Fruit fly (Drosophila melanogaster) whole organism, embryonic: ENCODE results near the gene CG33286.

Experiments
- Awh ChIP-seq: fragments of 200-800 bp; sonication (Bioruptor generic); IDR thresholded peaks from 2 replicates; pipeline ENCODE4, ENCODE4 v1.3.6; 2022; ENCODE audit warnings: missing biosample characterization, missing genetic modification characterization
- BEAF-32 ChIP-seq: fragments of 200-800 bp; sonication (Bioruptor generic); optimal IDR thresholded peaks from 3 replicates; lab custom pipeline; 2017; ENCODE audit warnings: missing biosample characterization, missing genetic modification characterization, mild to moderate bottlenecking, moderate library complexity, missing genetic modification reagents
- Bdp1 ChIP-seq: fragments of 200-800 bp; sonication (Bioruptor generic); optimal IDR thresholded peaks from 3 replicates; lab custom pipeline; 2016; ENCODE audit warnings: missing biosample characterization, missing genetic modification characterization
- CG10654 ChIP-seq: fragments of 200-800 bp; sonication (Bioruptor generic); optimal IDR thresholded peaks from 2 replicates; lab custom pipeline; 2016; ENCODE audit warnings: missing biosample characterization, missing genetic modification characterization
- CG10979 ChIP-seq: fragments of 200-800 bp; sonication (Bioruptor generic); optimal IDR thresholded peaks from 2 replicates; lab custom pipeline; 2018; ENCODE audit warnings: missing biosample characterization, mild to moderate bottlenecking, missing genetic modification characterization, moderate library complexity
- CG12236 ChIP-seq: fragments of 200-800 bp; sonication (Bioruptor generic); optimal IDR thresholded peaks from 2 replicates; lab custom pipeline; 2016; ENCODE audit warnings: missing biosample characterization, missing genetic modification characterization
- CG12769 ChIP-seq: fragments of 200-800 bp; sonication (Bioruptor generic); optimal IDR thresholded peaks from 2 replicates; lab custom pipeline; 2019; ENCODE audit warnings: missing biosample characterization, mild to moderate bottlenecking, missing genetic modification characterization, moderate library complexity
- CG13287 ChIP-seq: fragments of 200-800 bp; sonication (Bioruptor generic); IDR thresholded peaks from 2 replicates; pipeline ENCODE4 v1.3.6; 2022; ENCODE audit warnings: missing biosample characterization, missing genetic modification characterization; ENCODE audit not compliant: partially characterized antibody
- CG14710 ChIP-seq: fragments of 200-800 bp; sonication (Bioruptor generic); optimal IDR thresholded peaks from 3 replicates; lab custom pipeline; 2019; ENCODE audit warnings: missing biosample characterization, mild to moderate bottlenecking, missing genetic modification characterization, moderate library complexity
- CG15601 ChIP-seq: fragments of 200-800 bp; sonication (Bioruptor generic); optimal IDR thresholded peaks from 3 replicates; lab custom pipeline; 2019; ENCODE audit warnings: missing biosample characterization, mild to moderate bottlenecking, missing genetic modification characterization, moderate library complexity
- CG16815 ChIP-seq: fragments of 200-800 bp; sonication (Bioruptor generic); optimal IDR thresholded peaks from 3 replicates; lab custom pipeline; 2017; ENCODE audit warnings: missing biosample characterization, mild to moderate bottlenecking, missing genetic modification characterization
- CG17568 ChIP-seq: fragments of 200-800 bp; sonication (Bioruptor generic); optimal IDR thresholded peaks from 2 replicates; lab custom pipeline; 2018; ENCODE audit warnings: missing biosample characterization, mild to moderate bottlenecking, missing genetic modification characterization, moderate library complexity
- CG18262 ChIP-seq: fragments of 200-800 bp; optimal IDR thresholded peaks from 3 replicates; lab custom pipeline; 2019; ENCODE audit warnings: missing biosample characterization, mild to moderate bottlenecking, missing genetic modification characterization, moderate library complexity
- CG2712 ChIP-seq: fragments of 200-800 bp; optimal IDR thresholded peaks from 3 replicates; lab custom pipeline; 2019; ENCODE audit warnings: missing biosample characterization, mild to moderate bottlenecking, missing genetic modification characterization, moderate library complexity
- CG31441 ChIP-seq: fragments of 200-800 bp; sonication (Bioruptor generic); IDR thresholded peaks from 2 replicates; pipeline ENCODE4 v1.3.6; 2022; ENCODE audit warnings: missing biosample characterization, missing genetic modification characterization
- CG3726 ChIP-seq: fragments of 200-800 bp; sonication (Bioruptor generic); IDR thresholded peaks from 3 replicates; pipeline ENCODE4, ENCODE4 v1.3.6; 2022; ENCODE audit warnings: missing biosample characterization, missing genetic modification characterization
- CG4617 ChIP-seq: fragments of 200-800 bp; sonication (Bioruptor generic); optimal IDR thresholded peaks from 3 replicates; lab custom pipeline; 2016; ENCODE audit warnings: missing biosample characterization, missing genetic modification characterization, borderline replicate concordance
- CG6272 ChIP-seq: fragments of 200-800 bp; sonication (Bioruptor generic); IDR thresholded peaks from 2 replicates; pipeline ENCODE4 v1.3.6; 2022; ENCODE audit warnings: missing biosample characterization, missing genetic modification characterization
- CG6683 ChIP-seq: fragments of 200-800 bp; sonication (Bioruptor generic); optimal IDR thresholded peaks from 2 replicates; lab custom pipeline; 2017; ENCODE audit warnings: missing biosample characterization, mild to moderate bottlenecking, missing genetic modification characterization, missing genetic modification reagents
- CG7372 ChIP-seq: fragments of 200-800 bp; sonication (Bioruptor generic); IDR thresholded peaks from 2 replicates; pipeline ENCODE4 v1.3.6; 2022; ENCODE audit warnings: missing biosample characterization, missing genetic modification characterization
- CG8290 ChIP-seq, 3 experiments: fragments of 200-800 bp; sonication (Bioruptor generic); optimal IDR thresholded peaks; 2 replicates each; lab custom pipeline; 2016 to 2019; ENCODE audit warnings: missing biosample characterization in 3 of 3, missing genetic modification characterization in 3 of 3, mild to moderate bottlenecking in 2 of 3, moderate library complexity in 1 of 3
- CG8359 ChIP-seq: fragments of 200-800 bp; sonication (Bioruptor generic); optimal IDR thresholded peaks from 2 replicates; lab custom pipeline; 2017; ENCODE audit warnings: missing biosample characterization, mild to moderate bottlenecking, missing genetic modification characterization, borderline replicate concordance
- CG9437 ChIP-seq: fragments of 200-800 bp; sonication (Bioruptor generic); optimal IDR thresholded peaks from 2 replicates; lab custom pipeline; 2018; ENCODE audit warnings: missing biosample characterization, mild to moderate bottlenecking, missing genetic modification characterization
- CG9727 ChIP-seq: fragments of 200-800 bp; sonication (Bioruptor generic); optimal IDR thresholded peaks from 3 replicates; lab custom pipeline; 2017; ENCODE audit warnings: missing biosample characterization, mild to moderate bottlenecking, missing genetic modification characterization
- Gsc ChIP-seq: fragments of 200-800 bp; sonication (Bioruptor generic); IDR thresholded peaks from 2 replicates; pipeline ENCODE4 v1.3.6; 2022; ENCODE audit warnings: missing biosample characterization, missing genetic modification characterization
- HLHmδ ChIP-seq: fragments of 200-800 bp; sonication (Bioruptor generic); optimal IDR thresholded peaks from 2 replicates; lab custom pipeline; 2018; ENCODE audit warnings: missing biosample characterization, mild to moderate bottlenecking, missing genetic modification characterization, moderate library complexity
- Lim3 ChIP-seq: fragments of 200-800 bp; sonication (Bioruptor generic); IDR thresholded peaks from 2 replicates; pipeline ENCODE4 v1.3.6; 2022; ENCODE audit warnings: missing biosample characterization, missing genetic modification characterization
- MTF-1 ChIP-seq: fragments of 200-800 bp; sonication (Bioruptor generic); optimal IDR thresholded peaks from 2 replicates; lab custom pipeline; 2018; ENCODE audit warnings: missing biosample characterization, mild to moderate bottlenecking, missing genetic modification characterization, borderline replicate concordance
- Oli ChIP-seq: fragments of 200-800 bp; sonication (Bioruptor generic); optimal IDR thresholded peaks from 2 replicates; lab custom pipeline; 2018; ENCODE audit warnings: missing biosample characterization, mild to moderate bottlenecking, missing genetic modification characterization, moderate library complexity
- Spps ChIP-seq: fragments of 200-800 bp; sonication (Bioruptor generic); optimal IDR thresholded peaks from 2 replicates; lab custom pipeline; 2018; ENCODE audit warnings: missing biosample characterization, mild to moderate bottlenecking, missing genetic modification characterization
- Ssrp ChIP-seq: fragments of 200-800 bp; sonication (Bioruptor generic); optimal IDR thresholded peaks from 2 replicates; lab custom pipeline; 2018; ENCODE audit warnings: missing biosample characterization, mild to moderate bottlenecking, missing genetic modification characterization, moderate library complexity
- ap ChIP-seq: fragments of 200-800 bp; sonication (Bioruptor generic); IDR thresholded peaks from 2 replicates; pipeline ENCODE4 v1.3.6; 2022; ENCODE audit warnings: missing biosample characterization, missing genetic modification characterization
- bsh ChIP-seq, 2 experiments: fragments of 200-800 bp; sonication (Bioruptor generic); optimal IDR thresholded peaks; 2 replicates each; lab custom pipeline; 2017 to 2018; ENCODE audit warnings: mild to moderate bottlenecking in 2 of 2, missing biosample characterization in 2 of 2, missing genetic modification characterization in 2 of 2, moderate library complexity in 1 of 2
- ci ChIP-seq: fragments of 200-800 bp; sonication (Bioruptor generic); IDR thresholded peaks from 3 replicates; pipeline ENCODE4 v1.3.6; 2022; ENCODE audit warnings: missing biosample characterization, missing genetic modification characterization
- cwo ChIP-seq: fragments of 200-800 bp; sonication (Bioruptor generic); optimal IDR thresholded peaks from 3 replicates; lab custom pipeline; 2017; ENCODE audit warnings: missing biosample characterization, missing genetic modification characterization, mild to moderate bottlenecking, moderate library complexity, missing genetic modification reagents
- dpn ChIP-seq, 2 experiments: fragments of 200-800 bp; sonication (Bioruptor generic); optimal IDR thresholded peaks; 3 replicates each; lab custom pipeline; 2016; ENCODE audit warnings: missing biosample characterization in 2 of 2, missing genetic modification characterization in 2 of 2
- grau ChIP-seq: fragments of 200-800 bp; optimal IDR thresholded peaks from 3 replicates; lab custom pipeline; 2019; ENCODE audit warnings: missing biosample characterization, mild to moderate bottlenecking, missing genetic modification characterization, moderate library complexity
- klu ChIP-seq: fragments of 200-800 bp; sonication (Bioruptor generic); IDR thresholded peaks from 2 replicates; pipeline ENCODE4 v1.3.6; 2022; ENCODE audit warnings: missing biosample characterization, missing genetic modification characterization
- nerfin-1 ChIP-seq: fragments of 200-800 bp; sonication (Bioruptor generic); optimal IDR thresholded peaks from 3 replicates; lab custom pipeline; 2019; ENCODE audit warnings: missing biosample characterization, mild to moderate bottlenecking, missing genetic modification characterization, moderate library complexity
- nerfin-2 ChIP-seq: fragments of 200-800 bp; sonication (Bioruptor generic); IDR thresholded peaks from 2 replicates; pipeline ENCODE4 v1.3.6; 2022; ENCODE audit warnings: missing biosample characterization, missing genetic modification characterization; ENCODE audit not compliant: partially characterized antibody
- pum ChIP-seq: fragments of 200-800 bp; sonication (Bioruptor generic); optimal IDR thresholded peaks from 2 replicates; lab custom pipeline; 2016; ENCODE audit warnings: missing biosample characterization, missing genetic modification characterization
- row ChIP-seq: fragments of 200-800 bp; sonication (Bioruptor generic); IDR thresholded peaks from 3 replicates; pipeline ENCODE4 v1.3.6; 2022; ENCODE audit warnings: missing biosample characterization, missing genetic modification characterization
- tap ChIP-seq: fragments of 200-800 bp; optimal IDR thresholded peaks from 3 replicates; lab custom pipeline; 2019; ENCODE audit warnings: missing biosample characterization, mild to moderate bottlenecking, missing genetic modification characterization, moderate library complexity
- tin ChIP-seq: fragments of 200-800 bp; sonication (Bioruptor generic); optimal IDR thresholded peaks from 3 replicates; lab custom pipeline; 2016; ENCODE audit warnings: missing biosample characterization, missing genetic modification characterization
- trem ChIP-seq: fragments of 200-800 bp; optimal IDR thresholded peaks from 3 replicates; lab custom pipeline; 2019; ENCODE audit warnings: missing biosample characterization, mild to moderate bottlenecking, missing genetic modification characterization, moderate library complexity
- trh ChIP-seq: fragments of 200-800 bp; sonication (Bioruptor generic); optimal IDR thresholded peaks from 2 replicates; lab custom pipeline; 2016; ENCODE audit warnings: missing biosample characterization, missing genetic modification characterization
- zen ChIP-seq: fragments of 200-800 bp; sonication (Bioruptor generic); optimal IDR thresholded peaks from 3 replicates; lab custom pipeline; 2018; ENCODE audit warnings: missing biosample characterization, mild to moderate bottlenecking, missing genetic modification characterization, moderate library complexity

The CG33286 gene

DNA sequence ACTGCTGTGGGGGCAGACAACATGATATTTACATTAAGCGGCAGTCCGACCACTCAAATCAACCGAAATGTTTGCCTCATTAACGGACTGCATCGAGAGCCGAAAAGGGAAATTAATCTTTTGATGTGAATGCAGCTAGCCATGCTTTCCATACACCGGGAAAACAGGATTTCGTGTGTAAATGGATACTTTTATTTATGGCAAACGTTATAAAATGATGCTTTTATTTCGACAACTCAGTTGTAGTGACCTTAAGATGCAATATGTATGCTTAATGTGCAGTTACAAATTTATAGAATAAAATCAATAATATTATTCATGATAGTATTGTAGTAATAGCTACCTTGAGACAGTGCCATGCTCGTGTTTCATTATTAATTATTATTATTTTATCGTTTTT lies 43.0 kb downstream of the CG33286 start (continued):
- 0 out of 2 replicates have a peak, but pooled peaks have one; percentile 11 for TF ChIP-seq CG31441 (GFP tag; lab: Robert Waterston, UW)
- no peak for TF ChIP-seq CG6272 (GFP tag; lab: Robert Waterston, UW)
- TF ChIP-seq CG13287: no peak
- TF ChIP-seq bsh (GFP tag; optimal IDR thresholded peaks at IDR 0.05; lab: Kevin White, UChicago): peak in 1 of 2 experiments; percentile 7
- no peak for TF ChIP-seq Gsc (GFP tag; lab: Robert Waterston, UW)
- TF ChIP-seq HLHmδ (GFP tag; lab: Kevin White, UChicago): no peak
- no peak for TF ChIP-seq CG4617 (GFP tag; lab: Kevin White, UChicago)
- peak; percentile 23 for TF ChIP-seq CG2712 (tag; lab: Kevin White, UChicago)
- no peak for TF ChIP-seq Bdp1
- TF ChIP-seq CG3726: no peak
- no peak for TF ChIP-seq CG17568 (GFP tag; lab: Kevin White, UChicago)
- no peak for TF ChIP-seq Lim3 (GFP tag; lab: Robert Waterston, UW)
- no peak for TF ChIP-seq CG10654 (GFP tag; lab: Kevin White, UChicago)
- no peak for TF ChIP-seq Ssrp (tag; lab: Kevin White, UChicago)
- no peak for TF ChIP-seq ap (GFP tag; lab: Robert Waterston, UW)
- no peak for TF ChIP-seq klu (GFP tag; lab: Robert Waterston, UW)
- TF ChIP-seq CG9727 (GFP tag; lab: Kevin White, UChicago): no peak
- TF ChIP-seq CG12236 (GFP tag; lab: Kevin White, UChicago): no peak
- no peak for TF ChIP-seq CG7372 (GFP tag; lab: Robert Waterston, UW)
- TF ChIP-seq CG18262: peak; percentile 27
- no peak for TF ChIP-seq MTF-1 (GFP tag; lab: Kevin White, UChicago)

DNA sequence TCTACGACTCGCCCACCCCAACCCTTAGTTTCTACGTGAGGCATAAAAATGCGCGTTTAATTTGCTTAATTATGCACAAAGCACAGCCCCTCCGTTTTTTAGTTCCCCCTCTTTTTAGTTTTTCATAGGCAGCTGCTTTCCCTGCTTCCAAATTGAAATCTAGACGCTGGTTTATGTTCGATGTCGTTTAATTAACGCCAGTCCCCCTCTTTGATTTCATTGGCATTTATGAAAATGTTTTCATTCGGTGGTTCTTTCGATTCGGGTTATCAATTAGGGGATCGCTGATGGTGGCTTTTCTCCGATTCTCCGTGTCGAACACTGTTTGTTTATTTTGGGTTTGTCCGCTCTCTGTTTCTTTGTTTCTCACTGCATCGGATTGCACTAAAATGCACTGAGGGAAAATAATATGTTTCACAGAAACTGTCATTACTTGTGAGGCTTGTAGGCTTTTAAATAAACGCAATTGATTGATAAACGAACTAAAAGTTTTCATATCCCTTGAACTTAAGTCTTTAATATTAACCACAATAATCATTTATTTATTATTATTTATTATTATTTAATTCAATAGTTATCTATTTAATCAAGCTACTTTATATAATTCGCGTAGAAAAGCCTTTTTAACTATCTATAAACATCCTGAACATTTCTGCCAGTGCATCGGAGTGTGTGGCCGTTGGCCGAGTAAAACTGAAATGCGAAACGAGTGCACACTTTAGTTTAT lies 44.3 kb downstream of the CG33286 start:
- TF ChIP-seq row: 0 out of 3 replicates have a peak, but pooled peaks have one; percentile 15
- no peak for TF ChIP-seq trh (GFP tag; lab: Kevin White, UChicago)
- no peak for TF ChIP-seq ci
- TF ChIP-seq Oli: peak; percentile 64
- peak; percentile 82 for TF ChIP-seq CG10979
- TF ChIP-seq CG10654 (GFP tag; lab: Kevin White, UChicago): no peak
- TF ChIP-seq tin (GFP tag; lab: Kevin White, UChicago): peak; percentile 19
- TF ChIP-seq zen: peak; percentile 41
- TF ChIP-seq CG12769 (tag; lab: Kevin White, UChicago): no peak
- TF ChIP-seq grau (tag; lab: Kevin White, UChicago): peak; percentile 55
- peak; percentile 42 for TF ChIP-seq nerfin-1 (tag; lab: Kevin White, UChicago)
- no peak for TF ChIP-seq CG8290 (GFP tag; optimal IDR thresholded peaks at IDR 0.05; lab: Kevin White, UChicago)
- TF ChIP-seq CG8290 (tag; optimal IDR thresholded peaks at IDR 0.05; lab: Kevin White, UChicago): no peak
- TF ChIP-seq CG8359 (GFP tag; lab: Kevin White, UChicago): peak; percentile 47
- TF ChIP-seq pum (GFP tag; lab: Kevin White, UChicago): no peak
- peak; percentile 8 for TF ChIP-seq CG16815 (GFP tag; lab: Kevin White, UChicago)
- TF ChIP-seq CG4617 (GFP tag; lab: Kevin White, UChicago): no peak
- TF ChIP-seq BEAF-32 (GFP tag; lab: Kevin White, UChicago): no peak
- TF ChIP-seq CG18262: peak; percentile 84
- TF ChIP-seq Awh (GFP tag; lab: Robert Waterston, UW): peak; percentile 64; the same call in 1 of the 2 replicates
- no peak for TF ChIP-seq CG6683 (GFP tag; lab: Kevin White, UChicago)
- TF ChIP-seq CG14710 (tag; lab: Kevin White, UChicago): peak; percentile 76
- no peak for TF ChIP-seq nerfin-2 (GFP tag; lab: Robert Waterston, UW)
- peak; percentile 40 for TF ChIP-seq tap
- TF ChIP-seq dpn (GFP tag; optimal IDR thresholded peaks at IDR 0.05; lab: Kevin White, UChicago): peak in 1 of 2 experiments; percentile 15
- peak; percentile 68 for TF ChIP-seq Spps (tag; lab: Kevin White, UChicago)
- TF ChIP-seq trem (tag; lab: Kevin White, UChicago): peak; percentile 59
- TF ChIP-seq cwo (GFP tag; lab: Kevin White, UChicago): no peak
- peak; percentile 32 for TF ChIP-seq CG9437 (GFP tag; lab: Kevin White, UChicago)
- TF ChIP-seq CG15601 (tag; lab: Kevin White, UChicago): peak; percentile 72
